Fruit fly (Drosophila melanogaster): Measurements from ENCODE around the gene gnu.

gnu gene

DNA sequence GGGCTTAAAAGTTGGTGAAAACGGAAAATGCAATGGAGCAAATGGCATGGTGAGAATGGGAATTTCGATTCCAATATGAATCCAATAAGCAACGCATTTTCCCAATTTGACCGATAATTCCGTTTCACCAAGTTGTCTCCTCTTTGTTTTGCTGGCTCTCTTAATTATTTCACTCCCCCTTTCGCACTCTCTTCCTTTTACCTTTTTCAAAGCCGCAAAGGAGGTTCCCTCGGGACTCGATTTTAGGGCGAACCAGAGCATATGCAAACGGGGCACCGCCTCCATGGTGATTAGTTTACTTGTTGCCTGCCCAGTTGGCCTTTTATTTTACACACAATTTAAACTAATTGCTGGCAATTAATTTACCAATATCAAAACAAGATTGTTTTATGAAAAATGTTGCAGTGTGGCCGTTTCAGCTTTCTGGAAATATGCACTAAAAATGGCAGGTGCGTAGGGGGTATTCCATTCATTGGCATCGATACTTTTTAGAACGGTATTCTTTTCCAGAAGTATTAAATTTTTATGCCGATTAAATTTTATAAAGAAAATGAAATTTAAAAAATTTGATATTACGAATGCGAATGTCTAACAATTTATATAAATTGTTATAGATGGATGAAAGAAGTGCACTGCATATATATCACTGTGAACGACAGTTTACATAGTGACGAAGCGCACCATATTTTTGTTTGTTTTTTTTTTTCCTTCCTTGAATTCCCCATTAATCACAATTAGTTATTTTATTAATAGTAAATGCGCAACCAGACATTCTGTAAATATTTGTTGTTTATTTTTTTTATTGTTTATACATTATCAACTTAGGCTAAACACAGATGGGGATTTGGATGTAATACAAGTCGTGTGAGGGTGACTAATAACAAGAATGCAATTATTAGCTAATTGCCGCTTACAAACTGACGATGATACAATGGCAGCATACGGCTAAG, 27.2 kb downstream of the gnu start, which contains the start of gene mop (continued):
- TF ChIP-seq mld (GFP tag; IDR thresholded peaks at IDR 0.05; ENCODE audit: partially characterized antibody) (no peak), vvl (GFP tag; IDR thresholded peaks at IDR 0.05) (peak; percentile 51; the same call in 1 of the 2 replicates), CG12744 (GFP tag; optimal IDR thresholded peaks at IDR 0.05) (no peak), Hr78 (GFP tag; optimal IDR thresholded peaks at IDR 0.05) (no peak), chm (GFP tag; IDR thresholded peaks at IDR 0.05) (peak; percentile 72; the same call in 1 of the 2 replicates), CG7745 (tag; optimal IDR thresholded peaks at IDR 0.05) (peak; percentile 36), CG8290 (GFP tag; optimal IDR thresholded peaks at IDR 0.05) (peak; percentile 78), CG8290 (tag; optimal IDR thresholded peaks at IDR 0.05) (peak in 1 of 2 experiments; percentile 70), CG14860 (GFP tag; IDR thresholded peaks at IDR 0.05; ENCODE audit: partially characterized antibody) (peak; percentile 21; the same call in 1 of the 3 replicates), dm (GFP tag; optimal IDR thresholded peaks at IDR 0.05) (no peak), CG7556 (GFP tag; optimal IDR thresholded peaks at IDR 0.05) (no peak), Stat92E (GFP tag; optimal IDR thresholded peaks at IDR 0.05) (peak in 1 of 3 experiments; percentile 62), bsh (GFP tag; optimal IDR thresholded peaks at IDR 0.05) (no peak), dpn (GFP tag; optimal IDR thresholded peaks at IDR 0.05) (peak; percentile 9 to 35), onecut (GFP tag; IDR thresholded peaks at IDR 0.05) (0 out of 2 replicates have a peak, but pooled peaks have one; percentile 37), toy (GFP tag; IDR thresholded peaks at IDR 0.05) (no peak), CG6683 (GFP tag; optimal IDR thresholded peaks at IDR 0.05) (no peak), disco-r (GFP tag; optimal IDR thresholded peaks at IDR 0.05) (no peak), gcm2 (GFP tag; optimal IDR thresholded peaks at IDR 0.05) (no peak), C15 (GFP tag; IDR thresholded peaks at IDR 0.05) (no peak), zfh1 (GFP tag; IDR thresholded peaks at IDR 0.05) (0 out of 3 replicates have a peak, but pooled peaks have one; percentile 19), CG15696 (tag; optimal IDR thresholded peaks at IDR 0.05) (peak; percentile 34), exex (tag; optimal IDR thresholded peaks at IDR 0.05) (no peak), CG5180 (GFP tag; optimal IDR thresholded peaks at IDR 0.05) (no peak), CG10321 (GFP tag; IDR thresholded peaks at IDR 0.05) (no peak), CG3163 (GFP tag; optimal IDR thresholded peaks at IDR 0.05) (peak; percentile 97), CG11723 (GFP tag; optimal IDR thresholded peaks at IDR 0.05) (no peak), lab (GFP tag; optimal IDR thresholded peaks at IDR 0.05) (no peak), CG13775 (GFP tag; optimal IDR thresholded peaks at IDR 0.05) (peak; percentile 21), jumu (GFP tag; optimal IDR thresholded peaks at IDR 0.05) (peak; percentile 24), CrebB (tag; optimal IDR thresholded peaks at IDR 0.05) (no peak), scrt (GFP tag; optimal IDR thresholded peaks at IDR 0.05) (peak; percentile 24), sqz (GFP tag; optimal IDR thresholded peaks at IDR 0.05) (no peak), wor (GFP tag; IDR thresholded peaks at IDR 0.05) (no peak), CG4424 (GFP tag; optimal IDR thresholded peaks at IDR 0.05) (peak; percentile 31), Usf (GFP tag; optimal IDR thresholded peaks at IDR 0.05) (no peak), CG2875 (GFP tag; optimal IDR thresholded peaks at IDR 0.05) (no peak), az2 (GFP tag; optimal IDR thresholded peaks at IDR 0.05) (peak; percentile 32), Taf1 (GFP tag; IDR thresholded peaks at IDR 0.05) (no peak), pnt (GFP tag; optimal IDR thresholded peaks at IDR 0.05) (no peak), fd102C (GFP tag; optimal IDR thresholded peaks at IDR 0.05) (no peak), CkIIα-i1 (GFP tag; IDR thresholded peaks at IDR 0.05) (no peak), aop (GFP tag; IDR thresholded peaks at IDR 0.05) (no peak), chinmo (GFP tag; IDR thresholded peaks at IDR 0.05; ENCODE audit: partially characterized antibody) (0 out of 4 replicates have a peak, but pooled peaks have one; percentile 52), CG2202 (tag; optimal IDR thresholded peaks at IDR 0.05) (no peak), ham (GFP tag; IDR thresholded peaks at IDR 0.05) (no peak), hth (optimal IDR thresholded peaks at IDR 0.05) (no peak), tin (GFP tag; optimal IDR thresholded peaks at IDR 0.05) (peak; percentile 45)

All from whole organism, embryonic.